Fruit fly (Drosophila melanogaster) whole organism, embryonic: ENCODE measurements around the gene Tengl1.
A peak's percentile ranks its signal among the peaks of the same experiment; 100 is the strongest.

Source experiments
- Abd-B ChIP-seq: fragments of 200-800 bp; sonication (Bioruptor generic); optimal IDR thresholded peaks from 2 replicates; lab custom pipeline; 2018; ENCODE audit warnings: missing biosample characterization, mild to moderate bottlenecking, missing genetic modification characterization, moderate library complexity
- Atf3 ChIP-seq: fragments of 200-800 bp; sonication (Bioruptor generic); optimal IDR thresholded peaks from 3 replicates; lab custom pipeline; 2016; ENCODE audit warnings: missing biosample characterization, missing genetic modification characterization
- CG1024 ChIP-seq: fragments of 200-800 bp; sonication (Bioruptor generic); IDR thresholded peaks from 2 replicates; pipeline ENCODE4 v1.3.6; 2022; ENCODE audit warnings: missing biosample characterization, missing genetic modification characterization
- CG11398 ChIP-seq: fragments of 200-800 bp; sonication (Bioruptor generic); optimal IDR thresholded peaks from 2 replicates; lab custom pipeline; 2016; ENCODE audit warnings: missing biosample characterization, missing genetic modification characterization
- CG13296 ChIP-seq: fragments of 200-800 bp; sonication (Bioruptor generic); optimal IDR thresholded peaks from 3 replicates; lab custom pipeline; 2018; ENCODE audit warnings: missing biosample characterization, mild to moderate bottlenecking, missing genetic modification characterization
- CG1603 ChIP-seq: fragments of 200-800 bp; sonication (Bioruptor generic); optimal IDR thresholded peaks from 2 replicates; lab custom pipeline; 2019; ENCODE audit warnings: missing biosample characterization, mild to moderate bottlenecking, missing genetic modification characterization, moderate library complexity
- CG16863 ChIP-seq: fragments of 200-800 bp; sonication (Bioruptor generic); optimal IDR thresholded peaks from 3 replicates; lab custom pipeline; 2016; ENCODE audit warnings: missing biosample characterization, missing genetic modification characterization
- CG17568 ChIP-seq: fragments of 200-800 bp; sonication (Bioruptor generic); optimal IDR thresholded peaks from 2 replicates; lab custom pipeline; 2018; ENCODE audit warnings: missing biosample characterization, mild to moderate bottlenecking, missing genetic modification characterization, moderate library complexity
- CG18599 ChIP-seq: fragments of 200-800 bp; sonication (Bioruptor generic); optimal IDR thresholded peaks from 3 replicates; lab custom pipeline; 2017; ENCODE audit warnings: missing biosample characterization, missing genetic modification characterization, mild to moderate bottlenecking, moderate library complexity, missing genetic modification reagents
- CG18764 ChIP-seq: fragments of 200-800 bp; sonication (Bioruptor generic); optimal IDR thresholded peaks from 3 replicates; lab custom pipeline; 2016; ENCODE audit warnings: missing biosample characterization, missing genetic modification characterization
- CG2889 ChIP-seq: fragments of 200-800 bp; sonication (Bioruptor generic); IDR thresholded peaks from 3 replicates; pipeline ENCODE4 v1.3.6; 2022; ENCODE audit warnings: missing biosample characterization, missing genetic modification characterization
- CG3163 ChIP-seq: fragments of 200-800 bp; sonication (Bioruptor generic); optimal IDR thresholded peaks from 3 replicates; lab custom pipeline; 2016; ENCODE audit warnings: missing biosample characterization, missing genetic modification characterization
- CG4360 ChIP-seq: fragments of 200-800 bp; sonication (Bioruptor generic); IDR thresholded peaks from 2 replicates; pipeline ENCODE4 v1.3.6; 2022; ENCODE audit warnings: missing biosample characterization, missing genetic modification characterization
- CG4617 ChIP-seq: fragments of 200-800 bp; sonication (Bioruptor generic); optimal IDR thresholded peaks from 3 replicates; lab custom pipeline; 2016; ENCODE audit warnings: missing biosample characterization, missing genetic modification characterization, borderline replicate concordance
- CG4707 ChIP-seq: fragments of 200-800 bp; sonication (Bioruptor generic); optimal IDR thresholded peaks from 2 replicates; lab custom pipeline; 2018; ENCODE audit warnings: missing biosample characterization, mild to moderate bottlenecking, missing genetic modification characterization, moderate library complexity
- CG6254 ChIP-seq: fragments of 200-800 bp; sonication (Bioruptor generic); optimal IDR thresholded peaks from 3 replicates; lab custom pipeline; 2017; ENCODE audit warnings: mild to moderate bottlenecking, missing biosample characterization, missing genetic modification reagents, missing genetic modification characterization
- CG7786 ChIP-seq: fragments of 200-800 bp; sonication (Bioruptor generic); optimal IDR thresholded peaks from 2 replicates; lab custom pipeline; 2016; ENCODE audit warnings: missing biosample characterization, missing genetic modification characterization
- CG8765 ChIP-seq: fragments of 200-800 bp; sonication (Bioruptor generic); IDR thresholded peaks from 2 replicates; pipeline ENCODE4 v1.3.6; 2022; ENCODE audit warnings: missing biosample characterization, missing genetic modification characterization
- CG8924 ChIP-seq: fragments of 200-800 bp; optimal IDR thresholded peaks from 3 replicates; lab custom pipeline; 2019; ENCODE audit warnings: missing biosample characterization, mild to moderate bottlenecking, missing genetic modification characterization, moderate library complexity
- CG9817 ChIP-seq: fragments of 200-800 bp; sonication (Bioruptor generic); optimal IDR thresholded peaks from 2 replicates; lab custom pipeline; 2018; ENCODE audit warnings: missing biosample characterization, mild to moderate bottlenecking, missing genetic modification characterization, moderate library complexity
- CG9932 ChIP-seq: fragments of 200-800 bp; sonication (Bioruptor generic); IDR thresholded peaks from 2 replicates; pipeline ENCODE4 v1.3.6; 2022; ENCODE audit warnings: missing biosample characterization, missing genetic modification characterization
- CkIIα-i1 ChIP-seq: fragments of 200-800 bp; sonication (Bioruptor generic); IDR thresholded peaks from 2 replicates; pipeline ENCODE4 v1.3.6; 2022; ENCODE audit warnings: missing biosample characterization, missing genetic modification characterization
- Doc3 ChIP-seq: fragments of 200-800 bp; sonication (Bioruptor generic); IDR thresholded peaks from 3 replicates; pipeline ENCODE4 v1.3.6; 2022; ENCODE audit warnings: missing biosample characterization, missing genetic modification characterization; ENCODE audit not compliant: partially characterized antibody
- GATAe ChIP-seq: fragments of 200-800 bp; sonication (Bioruptor generic); conservative IDR thresholded peaks from 2 replicates; pipeline ENCODE4 v1.3.6; 2022; ENCODE audit warnings: missing biosample characterization, missing genetic modification characterization
- H15 ChIP-seq: fragments of 200-800 bp; sonication (Bioruptor generic); IDR thresholded peaks from 3 replicates; pipeline ENCODE4 v1.3.6; 2022; ENCODE audit warnings: missing biosample characterization, missing genetic modification characterization
- H2.0 ChIP-seq: fragments of 200-800 bp; sonication (Bioruptor generic); IDR thresholded peaks from 2 replicates; pipeline ENCODE4 v1.3.6; 2022; ENCODE audit warnings: missing biosample characterization, missing genetic modification characterization
- HHEX ChIP-seq: fragments of 200-800 bp; sonication (Bioruptor generic); optimal IDR thresholded peaks from 3 replicates; lab custom pipeline; 2017; ENCODE audit warnings: missing biosample characterization, mild to moderate bottlenecking, missing genetic modification characterization, missing genetic modification reagents
- Hmx ChIP-seq: fragments of 200-800 bp; sonication (Bioruptor generic); optimal IDR thresholded peaks from 2 replicates; lab custom pipeline; 2016; ENCODE audit warnings: missing biosample characterization, missing genetic modification characterization
- Hsf ChIP-seq: fragments of 200-800 bp; sonication (Bioruptor generic); optimal IDR thresholded peaks from 3 replicates; lab custom pipeline; 2016; ENCODE audit warnings: missing biosample characterization, missing genetic modification characterization
- Meics ChIP-seq: fragments of 200-800 bp; sonication (Bioruptor generic); optimal IDR thresholded peaks from 2 replicates; lab custom pipeline; 2017; ENCODE audit warnings: missing biosample characterization, mild to moderate bottlenecking, missing genetic modification characterization
- Neu2 ChIP-seq: fragments of 200-800 bp; sonication (Bioruptor generic); optimal IDR thresholded peaks from 3 replicates; lab custom pipeline; 2016; ENCODE audit warnings: missing biosample characterization, missing genetic modification characterization, borderline replicate concordance
- Sox102F ChIP-seq: fragments of 200-800 bp; sonication (Bioruptor generic); optimal IDR thresholded peaks from 2 replicates; lab custom pipeline; 2018; ENCODE audit warnings: missing biosample characterization, mild to moderate bottlenecking, missing genetic modification characterization, moderate library complexity
- Ssrp ChIP-seq: fragments of 200-800 bp; sonication (Bioruptor generic); optimal IDR thresholded peaks from 2 replicates; lab custom pipeline; 2018; ENCODE audit warnings: missing biosample characterization, mild to moderate bottlenecking, missing genetic modification characterization, moderate library complexity
- ap ChIP-seq: fragments of 200-800 bp; sonication (Bioruptor generic); IDR thresholded peaks from 2 replicates; pipeline ENCODE4 v1.3.6; 2022; ENCODE audit warnings: missing biosample characterization, missing genetic modification characterization
- btn ChIP-seq: fragments of 200-800 bp; sonication (Bioruptor generic); optimal IDR thresholded peaks from 2 replicates; lab custom pipeline; 2016; ENCODE audit warnings: missing biosample characterization, missing genetic modification characterization
- ci ChIP-seq: fragments of 200-800 bp; sonication (Bioruptor generic); IDR thresholded peaks from 3 replicates; pipeline ENCODE4 v1.3.6; 2022; ENCODE audit warnings: missing biosample characterization, missing genetic modification characterization
- croc ChIP-seq: fragments of 200-800 bp; sonication (Bioruptor generic); conservative IDR thresholded peaks from 3 replicates; pipeline ENCODE4 v1.3.6; 2022; ENCODE audit warnings: missing biosample characterization, missing genetic modification characterization
- cwo ChIP-seq: fragments of 200-800 bp; sonication (Bioruptor generic); optimal IDR thresholded peaks from 3 replicates; lab custom pipeline; 2017; ENCODE audit warnings: missing biosample characterization, missing genetic modification characterization, mild to moderate bottlenecking, moderate library complexity, missing genetic modification reagents
- fd64A ChIP-seq: fragments of 200-800 bp; sonication (Bioruptor generic); optimal IDR thresholded peaks from 3 replicates; lab custom pipeline; 2018; ENCODE audit warnings: missing biosample characterization, mild to moderate bottlenecking, missing genetic modification characterization
- grn ChIP-seq: fragments of 200-800 bp; sonication (Bioruptor generic); optimal IDR thresholded peaks from 3 replicates; lab custom pipeline; 2017; ENCODE audit warnings: missing biosample characterization, missing genetic modification characterization
- lilli ChIP-seq: fragments of 200-800 bp; sonication (Bioruptor generic); optimal IDR thresholded peaks from 3 replicates; lab custom pipeline; 2016; ENCODE audit warnings: missing biosample characterization, missing genetic modification characterization
- maf-S ChIP-seq: fragments of 200-800 bp; sonication (Bioruptor generic); optimal IDR thresholded peaks from 2 replicates; lab custom pipeline; 2016; ENCODE audit warnings: missing biosample characterization, missing genetic modification characterization
- mld ChIP-seq: fragments of 200-800 bp; sonication (Bioruptor generic); IDR thresholded peaks from 3 replicates; pipeline ENCODE4 v1.3.6; 2022; ENCODE audit warnings: missing biosample characterization, missing genetic modification characterization; ENCODE audit not compliant: partially characterized antibody
- prd ChIP-seq, 3 experiments: fragments of >200 bp in 2 of 3; fragments of 200-800 bp in 1 of 3; sonication (Bioruptor generic) in 1 of 3; optimal IDR thresholded peaks in 2 of 3; IDR thresholded peaks in 1 of 3; 2 replicates in 2 of 3; 3 replicates in 1 of 3; pipeline versions ENCODE4 v1.3.6 to Lab custom; 2017 to 2022; ENCODE audit warnings: missing biosample characterization in 1 of 3, missing genetic modification characterization in 1 of 3
- sc ChIP-seq, 3 experiments: fragments of >200 bp in 2 of 3; fragments of 200-800 bp in 1 of 3; sonication (Bioruptor generic) in 1 of 3; optimal IDR thresholded peaks; 2 replicates in 2 of 3; 3 replicates in 1 of 3; lab custom pipeline; 2017; ENCODE audit warnings: mild to moderate bottlenecking in 1 of 3, missing biosample characterization in 1 of 3, missing genetic modification characterization in 1 of 3, missing genetic modification reagents in 1 of 3
- stwl ChIP-seq: fragments of 200-800 bp; sonication (Bioruptor generic); optimal IDR thresholded peaks from 3 replicates; lab custom pipeline; 2018; ENCODE audit warnings: missing biosample characterization, mild to moderate bottlenecking, missing genetic modification characterization, moderate library complexity
- tgo ChIP-seq: fragments of 200-800 bp; sonication (Bioruptor generic); IDR thresholded peaks from 3 replicates; pipeline ENCODE4 v1.3.6; 2022; ENCODE audit warnings: missing biosample characterization, missing genetic modification characterization
- wor ChIP-seq: fragments of 200-800 bp; sonication (Bioruptor generic); IDR thresholded peaks from 2 replicates; pipeline ENCODE4 v1.3.6; 2022; ENCODE audit warnings: missing biosample characterization, missing genetic modification characterization

The Tengl1 gene

DNA sequence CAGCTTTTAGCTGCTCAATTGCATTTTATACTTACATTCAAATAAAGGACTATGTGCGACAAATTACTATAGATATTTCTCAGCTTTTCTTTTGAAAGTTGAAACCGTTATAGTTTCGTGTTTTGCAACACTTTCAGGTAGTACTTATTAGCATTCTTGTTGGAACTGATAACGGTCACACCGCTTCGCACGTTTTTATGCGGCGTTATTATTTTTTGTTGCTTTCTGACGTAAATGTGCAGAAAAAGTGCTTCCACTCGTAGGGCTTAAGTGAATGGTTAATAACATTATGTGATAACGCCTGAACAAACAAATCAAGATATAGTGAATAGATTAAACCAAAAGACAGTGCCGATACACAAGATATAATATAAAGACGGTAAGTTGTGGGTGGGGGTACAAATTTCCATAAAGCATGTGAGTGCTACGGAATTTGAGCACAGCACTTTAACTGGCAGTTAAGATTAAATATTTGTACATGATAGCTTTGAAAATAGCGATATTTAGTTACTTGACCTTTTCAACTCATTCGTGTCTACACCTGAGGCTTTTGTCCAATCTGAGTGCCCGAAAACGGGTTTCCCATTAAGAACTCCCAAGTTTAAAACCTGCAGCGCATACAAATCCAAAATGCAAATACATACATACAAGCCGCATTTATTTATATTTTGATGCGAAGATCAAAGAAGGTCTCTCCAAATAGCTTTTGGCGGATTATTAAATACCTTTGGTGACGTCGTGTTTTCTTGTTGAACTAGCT lies 19.6 kb downstream of the Tengl1 start, which contains the start of gene papi (continued):
- no peak for TF ChIP-seq CG8765 (GFP tag; lab: Robert Waterston, UW)
- peak; percentile 47 for TF ChIP-seq CG4617
- TF ChIP-seq Hmx (GFP tag; lab: Kevin White, UChicago): no peak
- TF ChIP-seq Sox102F (GFP tag; lab: Kevin White, UChicago): no peak
- no peak for TF ChIP-seq sc (optimal IDR thresholded peaks at IDR 0.05; lab: Kevin White, UChicago)
- no peak for TF ChIP-seq sc (GFP tag; optimal IDR thresholded peaks at IDR 0.05; lab: Kevin White, UChicago)
- peak; percentile 34 for TF ChIP-seq CG1603 (tag; lab: Kevin White, UChicago)
- no peak for TF ChIP-seq CG17568
- TF ChIP-seq CG3163: no peak
- no peak for TF ChIP-seq HHEX (GFP tag; lab: Kevin White, UChicago)
- no peak for TF ChIP-seq fd64A (GFP tag; lab: Kevin White, UChicago)
- no peak for TF ChIP-seq CG18764
- no peak for TF ChIP-seq Meics (GFP tag; lab: Kevin White, UChicago)
- TF ChIP-seq grn: no peak
- TF ChIP-seq CG1024: no peak
- TF ChIP-seq CG9932 (GFP tag; lab: Robert Waterston, UW): no peak
- TF ChIP-seq tgo: no peak
- no peak for TF ChIP-seq Atf3
- no peak for TF ChIP-seq CkIIα-i1 (GFP tag; lab: Robert Waterston, UW)
- TF ChIP-seq prd (optimal IDR thresholded peaks at IDR 0.05; lab: Kevin White, UChicago): no peak
- no peak for TF ChIP-seq prd (GFP tag; IDR thresholded peaks at IDR 0.05; lab: Robert Waterston, UW)
- TF ChIP-seq Hsf (GFP tag; lab: Kevin White, UChicago): no peak
- no peak for TF ChIP-seq ap
- no peak for TF ChIP-seq Ssrp
- TF ChIP-seq CG6254 (GFP tag; lab: Kevin White, UChicago): no peak
- no peak for TF ChIP-seq Neu2 (GFP tag; lab: Kevin White, UChicago)
- no peak for TF ChIP-seq CG2889 (GFP tag; lab: Robert Waterston, UW)
- TF ChIP-seq mld (GFP tag; lab: Robert Waterston, UW): no peak
- no peak for TF ChIP-seq btn (GFP tag; lab: Kevin White, UChicago)
- TF ChIP-seq ci: no peak
- TF ChIP-seq lilli (GFP tag; lab: Kevin White, UChicago): no peak
- TF ChIP-seq CG8924 (tag; lab: Kevin White, UChicago): peak; percentile 48
- TF ChIP-seq CG9817 (tag; lab: Kevin White, UChicago): no peak
- TF ChIP-seq CG16863 (GFP tag; lab: Kevin White, UChicago): no peak
- TF ChIP-seq CG4360 (GFP tag; lab: Robert Waterston, UW): 0 out of 2 replicates have a peak, but pooled peaks have one; percentile 38
- no peak for TF ChIP-seq croc (GFP tag; lab: Robert Waterston, UW)
- no peak for TF ChIP-seq H2.0 (GFP tag; lab: Robert Waterston, UW)
- TF ChIP-seq cwo: peak; percentile 66
- TF ChIP-seq Abd-B: no peak
- no peak for TF ChIP-seq H15 (GFP tag; lab: Robert Waterston, UW)
- no peak for TF ChIP-seq CG13296 (GFP tag; lab: Kevin White, UChicago)
- TF ChIP-seq CG11398 (GFP tag; lab: Kevin White, UChicago): no peak
- TF ChIP-seq CG4707 (GFP tag; lab: Kevin White, UChicago): no peak
- TF ChIP-seq maf-S (GFP tag; lab: Kevin White, UChicago): no peak
- no peak for TF ChIP-seq wor (GFP tag; lab: Robert Waterston, UW)
- no peak for TF ChIP-seq CG18599
- TF ChIP-seq CG7786 (GFP tag; lab: Kevin White, UChicago): no peak
- peak; percentile 46 for TF ChIP-seq stwl
- no peak for TF ChIP-seq Doc3 (GFP tag; lab: Robert Waterston, UW)
- TF ChIP-seq GATAe (GFP tag; lab: Robert Waterston, UW): no peak
